Fruit fly (Drosophila melanogaster): Measurements from ENCODE around the gene Ran.

dm6 chrX:11135840-11136586 is 12.5 kb downstream of the Ran start:
- TF ChIP-seq CTCF (optimal IDR thresholded peaks at IDR 0.05) (no peak), CG8478 (optimal IDR thresholded peaks at IDR 0.05) (no peak)

Measured in S2 (cell line).